Fruit fly (Drosophila melanogaster): ENCODE results near the gene CG42535.

DNA sequence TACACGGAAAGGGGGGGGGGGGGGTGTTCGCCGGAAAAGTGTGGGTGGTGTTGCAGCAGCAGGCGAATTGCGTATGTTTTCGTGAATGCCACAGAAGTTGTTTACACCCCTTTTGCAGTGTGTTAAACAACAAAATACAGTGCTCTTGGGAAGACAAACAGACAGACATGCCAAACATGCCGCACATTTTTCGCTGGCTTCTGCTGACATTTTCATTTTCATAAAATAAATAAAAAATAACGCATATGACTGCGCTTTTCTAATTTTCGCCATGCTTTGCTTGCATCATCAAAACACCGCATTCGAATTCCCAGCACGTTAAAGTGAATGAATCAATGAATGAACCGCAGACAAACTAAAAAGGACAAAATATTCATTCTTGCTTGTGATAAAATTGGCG, 20.5 kb upstream of the CG42535 start:
- no peak for TF ChIP-seq fd85E (GFP tag; optimal IDR thresholded peaks at IDR 0.05)
- TF ChIP-seq ss (GFP tag; optimal IDR thresholded peaks at IDR 0.05): no peak
- TF ChIP-seq CG3032 (tag; optimal IDR thresholded peaks at IDR 0.05): no peak
- no peak for TF ChIP-seq esn (GFP tag; optimal IDR thresholded peaks at IDR 0.05)
- TF ChIP-seq Hr39 (GFP tag; optimal IDR thresholded peaks at IDR 0.05): no peak
- TF ChIP-seq Lpt (GFP tag; optimal IDR thresholded peaks at IDR 0.05): no peak
